Fruit fly (Drosophila melanogaster): ENCODE data around the gene ChAT.
A peak's percentile ranks its signal among the peaks of the same experiment; 100 is the strongest.

ChAT gene

DNA sequence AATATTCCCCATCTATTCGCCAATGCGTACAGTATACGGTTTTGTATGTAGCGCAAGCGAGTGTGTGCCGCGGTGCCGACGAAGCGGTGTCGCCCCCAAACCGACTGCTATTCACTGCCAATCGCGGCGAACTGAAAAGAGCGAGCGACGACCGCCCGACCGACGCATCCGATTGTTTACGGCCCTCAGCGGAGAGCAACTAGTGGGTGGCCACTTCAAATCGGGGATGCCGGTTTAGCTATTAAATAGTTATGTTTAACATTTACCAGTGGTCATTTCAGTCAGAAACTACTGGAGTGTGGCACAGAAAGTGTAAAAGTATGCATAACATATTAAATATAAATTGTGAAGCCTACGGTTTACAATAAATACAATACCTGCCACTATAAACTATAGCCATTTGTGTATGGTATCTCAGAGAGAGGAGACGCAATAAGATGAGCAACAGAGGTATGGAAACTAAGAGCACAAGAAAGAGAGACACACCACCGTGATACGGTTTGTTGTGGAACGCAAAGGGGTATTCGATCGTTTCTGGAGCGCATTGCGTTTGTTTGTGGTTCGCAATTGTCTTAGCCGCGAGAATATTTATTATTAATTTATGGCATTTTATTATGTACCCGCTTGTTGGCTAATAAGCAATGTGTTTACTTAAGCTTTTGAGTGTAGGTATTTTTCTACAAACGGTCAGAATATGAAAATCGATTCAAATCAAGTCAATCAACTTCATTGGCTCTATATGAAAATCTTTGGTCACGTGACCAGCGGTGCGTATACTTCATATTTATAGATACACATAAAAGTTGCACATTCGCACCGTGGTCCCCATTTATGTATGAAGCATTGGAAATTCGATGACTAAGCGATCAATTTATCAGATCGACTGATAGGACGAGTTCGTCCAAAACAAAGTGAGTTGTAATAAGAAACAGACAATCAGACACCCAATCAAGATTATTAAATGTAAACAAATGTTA lies 35.0 kb downstream of the ChAT start (continued):
- peak; percentile 44; the same call in 1 of the 2 replicates for TF ChIP-seq Rfx (GFP tag; IDR thresholded peaks at IDR 0.05)
- no peak for TF ChIP-seq jing (GFP tag; optimal IDR thresholded peaks at IDR 0.05)
- no peak for TF ChIP-seq Hand (GFP tag; optimal IDR thresholded peaks at IDR 0.05)
- no peak for TF ChIP-seq gcm (GFP tag; optimal IDR thresholded peaks at IDR 0.05)
- no peak for TF ChIP-seq Optix (GFP tag; IDR thresholded peaks at IDR 0.05)
- no peak for TF ChIP-seq D19B (GFP tag; optimal IDR thresholded peaks at IDR 0.05)
- TF ChIP-seq gsb-n (tag; optimal IDR thresholded peaks at IDR 0.05), result peak; percentile 34
- peak; percentile 23 for TF ChIP-seq CG9727 (GFP tag; optimal IDR thresholded peaks at IDR 0.05)
- TF ChIP-seq Dbx (GFP tag; IDR thresholded peaks at IDR 0.05), result peak; percentile 45; the same call in 1 of the 3 replicates
- TF ChIP-seq odd (GFP tag; optimal IDR thresholded peaks at IDR 0.05), result no peak
- no peak for TF ChIP-seq ham (GFP tag; IDR thresholded peaks at IDR 0.05)
- no peak for TF ChIP-seq CG4282 (GFP tag; optimal IDR thresholded peaks at IDR 0.05)
- TF ChIP-seq pho (GFP tag; optimal IDR thresholded peaks at IDR 0.05), result no peak
- TF ChIP-seq CG17186 (GFP tag; optimal IDR thresholded peaks at IDR 0.05), result no peak
- TF ChIP-seq org-1 (GFP tag; optimal IDR thresholded peaks at IDR 0.05), result peak; percentile 5
- TF ChIP-seq CG2120 (GFP tag; optimal IDR thresholded peaks at IDR 0.05), result peak; percentile 17
- TF ChIP-seq sd (tag; optimal IDR thresholded peaks at IDR 0.05), result peak; percentile 41
- TF ChIP-seq CG9437 (GFP tag; optimal IDR thresholded peaks at IDR 0.05), result no peak
- no peak for TF ChIP-seq tin (GFP tag; optimal IDR thresholded peaks at IDR 0.05)
- TF ChIP-seq aop (GFP tag; IDR thresholded peaks at IDR 0.05), result no peak
- TF ChIP-seq CG13624 (GFP tag; optimal IDR thresholded peaks at IDR 0.05), result no peak
- TF ChIP-seq CG18599 (GFP tag; optimal IDR thresholded peaks at IDR 0.05), result peak; percentile 9
- TF ChIP-seq Hmx (GFP tag; optimal IDR thresholded peaks at IDR 0.05), result no peak
- no peak for TF ChIP-seq nerfin-1 (tag; optimal IDR thresholded peaks at IDR 0.05)
- no peak for TF ChIP-seq CG14965 (GFP tag; optimal IDR thresholded peaks at IDR 0.05; ENCODE audit: borderline replicate concordance)
- TF ChIP-seq Dp (GFP tag; optimal IDR thresholded peaks at IDR 0.05), result no peak
- TF ChIP-seq CG33213 (GFP tag; optimal IDR thresholded peaks at IDR 0.05), result no peak
- no peak for TF ChIP-seq lov (optimal IDR thresholded peaks at IDR 0.05)
- TF ChIP-seq lov (GFP tag; IDR thresholded peaks at IDR 0.05), result no peak
- TF ChIP-seq CG6854 (GFP tag; optimal IDR thresholded peaks at IDR 0.05), result peak; percentile 25
- TF ChIP-seq Nf-YA (GFP tag; IDR thresholded peaks at IDR 0.05), result no peak
- no peak for TF ChIP-seq HLH54F (GFP tag; optimal IDR thresholded peaks at IDR 0.05)
- peak; percentile 2 for TF ChIP-seq Sox100B (GFP tag; optimal IDR thresholded peaks at IDR 0.05)
- TF ChIP-seq CG10543 (GFP tag; optimal IDR thresholded peaks at IDR 0.05), result peak; percentile 70
- TF ChIP-seq Poxn (GFP tag; IDR thresholded peaks at IDR 0.05), result no peak
- peak; percentile 8 for TF ChIP-seq CG1233 (GFP tag; optimal IDR thresholded peaks at IDR 0.05)
- TF ChIP-seq oc (tag; optimal IDR thresholded peaks at IDR 0.05), result no peak
- no peak for TF ChIP-seq lola (GFP tag; optimal IDR thresholded peaks at IDR 0.05)
- no peak for TF ChIP-seq CG1647 (GFP tag; optimal IDR thresholded peaks at IDR 0.05)
- TF ChIP-seq pzg (GFP tag; optimal IDR thresholded peaks at IDR 0.05), result no peak
- no peak for TF ChIP-seq CG1529 (GFP tag; optimal IDR thresholded peaks at IDR 0.05)
- TF ChIP-seq insv (GFP tag; optimal IDR thresholded peaks at IDR 0.05), result no peak
- no peak for TF ChIP-seq Scr (GFP tag; IDR thresholded peaks at IDR 0.05; ENCODE audit: partially characterized antibody)
- TF ChIP-seq dmrt11E (tag; optimal IDR thresholded peaks at IDR 0.05), result no peak
- peak; percentile 8 for TF ChIP-seq CG17359 (tag; optimal IDR thresholded peaks at IDR 0.05)
- no peak for TF ChIP-seq Dfd (GFP tag; optimal IDR thresholded peaks at IDR 0.05)
- no peak for TF ChIP-seq Dip2 (GFP tag; IDR thresholded peaks at IDR 0.05)
- TF ChIP-seq zfh2 (GFP tag; optimal IDR thresholded peaks at IDR 0.05), result no peak
- no peak for TF ChIP-seq al (GFP tag; IDR thresholded peaks at IDR 0.05)

All from whole organism, embryonic.